Fruit fly (Drosophila melanogaster) whole organism, embryonic: ENCODE results near the gene Ugt305A1.

Experiments
- Ada2b ChIP-seq: fragments of 200-800 bp; sonication (Bioruptor generic); IDR thresholded peaks from 2 replicates; pipeline ENCODE4 v1.3.6; 2022; ENCODE audit warnings: missing biosample characterization, missing genetic modification characterization
- CG10462 ChIP-seq: fragments of 200-800 bp; sonication (Bioruptor generic); optimal IDR thresholded peaks from 2 replicates; lab custom pipeline; 2016; ENCODE audit warnings: missing biosample characterization, missing genetic modification characterization
- CG10979 ChIP-seq: fragments of 200-800 bp; sonication (Bioruptor generic); optimal IDR thresholded peaks from 2 replicates; lab custom pipeline; 2018; ENCODE audit warnings: missing biosample characterization, mild to moderate bottlenecking, missing genetic modification characterization, moderate library complexity
- CG12155 ChIP-seq: fragments of 200-800 bp; sonication (Bioruptor generic); optimal IDR thresholded peaks from 3 replicates; lab custom pipeline; 2016; ENCODE audit warnings: missing biosample characterization, missing genetic modification characterization
- CG13287 ChIP-seq: fragments of 200-800 bp; sonication (Bioruptor generic); IDR thresholded peaks from 2 replicates; pipeline ENCODE4 v1.3.6; 2022; ENCODE audit warnings: missing biosample characterization, missing genetic modification characterization; ENCODE audit not compliant: partially characterized antibody
- CG14441 ChIP-seq: fragments of 200-800 bp; sonication (Bioruptor generic); IDR thresholded peaks from 2 replicates; pipeline ENCODE4 v1.3.6; 2022; ENCODE audit warnings: missing biosample characterization, missing genetic modification characterization
- CG15269 ChIP-seq: fragments of 200-800 bp; sonication (Bioruptor generic); optimal IDR thresholded peaks from 2 replicates; lab custom pipeline; 2018; ENCODE audit warnings: missing biosample characterization, mild to moderate bottlenecking, missing genetic modification characterization, moderate library complexity
- CG15601 ChIP-seq: fragments of 200-800 bp; sonication (Bioruptor generic); optimal IDR thresholded peaks from 3 replicates; lab custom pipeline; 2019; ENCODE audit warnings: missing biosample characterization, mild to moderate bottlenecking, missing genetic modification characterization, moderate library complexity
- CG1792 ChIP-seq: fragments of 200-800 bp; sonication (Bioruptor generic); optimal IDR thresholded peaks from 2 replicates; lab custom pipeline; 2016; ENCODE audit warnings: missing biosample characterization, missing genetic modification characterization
- CG18619 ChIP-seq: fragments of 200-800 bp; sonication (Bioruptor generic); optimal IDR thresholded peaks from 3 replicates; lab custom pipeline; 2017; ENCODE audit warnings: missing biosample characterization, mild to moderate bottlenecking, missing genetic modification characterization
- CG31224 ChIP-seq: fragments of 200-800 bp; sonication (Bioruptor generic); IDR thresholded peaks from 2 replicates; pipeline ENCODE4 v1.3.6; 2022; ENCODE audit warnings: missing biosample characterization, missing genetic modification characterization
- CG6683 ChIP-seq: fragments of 200-800 bp; sonication (Bioruptor generic); optimal IDR thresholded peaks from 2 replicates; lab custom pipeline; 2017; ENCODE audit warnings: missing biosample characterization, mild to moderate bottlenecking, missing genetic modification characterization, missing genetic modification reagents
- CG6813 ChIP-seq: fragments of 200-800 bp; sonication (Bioruptor generic); optimal IDR thresholded peaks from 2 replicates; lab custom pipeline; 2017; ENCODE audit warnings: missing biosample characterization, missing genetic modification characterization, mild to moderate bottlenecking, moderate library complexity, missing genetic modification reagents
- CG7271 ChIP-seq: fragments of 200-800 bp; sonication (Bioruptor generic); optimal IDR thresholded peaks from 2 replicates; lab custom pipeline; 2018; ENCODE audit warnings: missing biosample characterization, mild to moderate bottlenecking, missing genetic modification characterization, moderate library complexity
- CG8478 ChIP-seq: fragments of >200 bp; optimal IDR thresholded peaks from 2 replicates; lab custom pipeline; 2018
- CG9727 ChIP-seq: fragments of 200-800 bp; sonication (Bioruptor generic); optimal IDR thresholded peaks from 3 replicates; lab custom pipeline; 2017; ENCODE audit warnings: missing biosample characterization, mild to moderate bottlenecking, missing genetic modification characterization
- Camta ChIP-seq: fragments of 200-800 bp; sonication (Bioruptor generic); optimal IDR thresholded peaks from 2 replicates; lab custom pipeline; 2016; ENCODE audit warnings: missing biosample characterization, missing genetic modification characterization
- Dll ChIP-seq: fragments of 200-800 bp; sonication (Bioruptor generic); IDR thresholded peaks from 4 replicates; pipeline ENCODE4 v1.3.6; 2022; ENCODE audit warnings: missing biosample characterization, missing genetic modification characterization; ENCODE audit not compliant: partially characterized antibody
- Dp ChIP-seq: fragments of 200-800 bp; sonication (Bioruptor generic); optimal IDR thresholded peaks from 2 replicates; lab custom pipeline; 2018; ENCODE audit warnings: missing biosample characterization, mild to moderate bottlenecking, missing genetic modification characterization, moderate library complexity
- Fer1 ChIP-seq: fragments of 200-800 bp; sonication (Bioruptor generic); optimal IDR thresholded peaks from 2 replicates; lab custom pipeline; 2017; ENCODE audit warnings: missing biosample characterization, mild to moderate bottlenecking, missing genetic modification characterization
- Gsc ChIP-seq: fragments of 200-800 bp; sonication (Bioruptor generic); IDR thresholded peaks from 2 replicates; pipeline ENCODE4 v1.3.6; 2022; ENCODE audit warnings: missing biosample characterization, missing genetic modification characterization
- HLH54F ChIP-seq: fragments of 200-800 bp; sonication (Bioruptor generic); optimal IDR thresholded peaks from 3 replicates; lab custom pipeline; 2016; ENCODE audit warnings: missing biosample characterization, missing genetic modification characterization
- NC2β ChIP-seq: fragments of 200-800 bp; sonication (Bioruptor generic); optimal IDR thresholded peaks from 2 replicates; lab custom pipeline; 2016; ENCODE audit warnings: missing biosample characterization, missing genetic modification characterization
- Ptx1 ChIP-seq: fragments of 200-800 bp; sonication (Bioruptor generic); IDR thresholded peaks from 2 replicates; pipeline ENCODE4 v1.3.6; 2022; ENCODE audit warnings: missing biosample characterization, missing genetic modification characterization
- Tbp ChIP-seq: fragments of >200 bp; optimal IDR thresholded peaks from 2 replicates; lab custom pipeline; 2018; ENCODE audit warnings: missing biosample characterization, missing genetic modification characterization
- ap ChIP-seq: fragments of 200-800 bp; sonication (Bioruptor generic); IDR thresholded peaks from 2 replicates; pipeline ENCODE4 v1.3.6; 2022; ENCODE audit warnings: missing biosample characterization, missing genetic modification characterization
- ara ChIP-seq: fragments of 200-800 bp; sonication (Bioruptor generic); IDR thresholded peaks from 2 replicates; pipeline ENCODE4 v1.3.6; 2022; ENCODE audit warnings: missing biosample characterization, missing genetic modification characterization
- chif ChIP-seq, 2 experiments: fragments of 200-800 bp; sonication (Bioruptor generic); optimal IDR thresholded peaks; 3 replicates each; lab custom pipeline; 2016; ENCODE audit warnings: missing biosample characterization in 2 of 2, missing genetic modification characterization in 2 of 2
- chm ChIP-seq: fragments of 200-800 bp; sonication (Bioruptor generic); IDR thresholded peaks from 2 replicates; pipeline ENCODE4 v1.3.6; 2022; ENCODE audit warnings: missing biosample characterization, missing genetic modification characterization
- dimm ChIP-seq: fragments of 200-800 bp; sonication (Bioruptor generic); IDR thresholded peaks from 2 replicates; pipeline ENCODE4 v1.3.6; 2022; ENCODE audit warnings: missing biosample characterization, missing genetic modification characterization
- dmrt11E ChIP-seq: fragments of 200-800 bp; sonication (Bioruptor generic); optimal IDR thresholded peaks from 3 replicates; lab custom pipeline; 2018; ENCODE audit warnings: missing biosample characterization, mild to moderate bottlenecking, missing genetic modification characterization, moderate library complexity
- dpn ChIP-seq, 2 experiments: fragments of 200-800 bp; sonication (Bioruptor generic); optimal IDR thresholded peaks; 3 replicates each; lab custom pipeline; 2016; ENCODE audit warnings: missing biosample characterization in 2 of 2, missing genetic modification characterization in 2 of 2
- ems ChIP-seq: fragments of 200-800 bp; sonication (Bioruptor generic); optimal IDR thresholded peaks from 3 replicates; lab custom pipeline; 2016; ENCODE audit warnings: missing biosample characterization, missing genetic modification characterization
- eve ChIP-seq, 2 experiments: fragments of >200 bp; optimal IDR thresholded peaks; 2 replicates each; lab custom pipeline; 2017; ENCODE audit warnings: missing biosample characterization in 2 of 2, missing genetic modification characterization in 2 of 2
- ewg ChIP-seq: fragments of 200-800 bp; sonication (Bioruptor generic); optimal IDR thresholded peaks from 3 replicates; lab custom pipeline; 2017; ENCODE audit warnings: mild to moderate bottlenecking, missing biosample characterization, missing genetic modification reagents, missing genetic modification characterization
- fd102C ChIP-seq: fragments of 200-800 bp; sonication (Bioruptor generic); optimal IDR thresholded peaks from 2 replicates; lab custom pipeline; 2018; ENCODE audit warnings: missing biosample characterization, mild to moderate bottlenecking, missing genetic modification characterization, moderate library complexity
- gcm2 ChIP-seq: fragments of 200-800 bp; sonication (Bioruptor generic); optimal IDR thresholded peaks from 2 replicates; lab custom pipeline; 2016; ENCODE audit warnings: missing biosample characterization, missing genetic modification characterization
- gro ChIP-seq: fragments of 200-800 bp; sonication (Bioruptor generic); optimal IDR thresholded peaks from 2 replicates; lab custom pipeline; 2016; ENCODE audit warnings: missing biosample characterization, missing genetic modification characterization
- her ChIP-seq: fragments of 200-800 bp; sonication (Bioruptor generic); optimal IDR thresholded peaks from 2 replicates; lab custom pipeline; 2016; ENCODE audit warnings: missing biosample characterization, missing genetic modification characterization
- jing ChIP-seq: fragments of 200-800 bp; sonication (Bioruptor generic); optimal IDR thresholded peaks from 2 replicates; lab custom pipeline; 2018; ENCODE audit warnings: missing biosample characterization, mild to moderate bottlenecking, missing genetic modification characterization
- ken ChIP-seq: fragments of 200-800 bp; sonication (Bioruptor generic); IDR thresholded peaks from 3 replicates; pipeline ENCODE4 v1.3.6; 2022; ENCODE audit warnings: missing biosample characterization, missing genetic modification characterization
- kni ChIP-seq: fragments of 200-800 bp; sonication (Bioruptor generic); optimal IDR thresholded peaks from 3 replicates; lab custom pipeline; 2017; ENCODE audit warnings: mild to moderate bottlenecking, missing biosample characterization, missing genetic modification reagents, missing genetic modification characterization
- lmd ChIP-seq: fragments of 200-800 bp; sonication (Bioruptor generic); IDR thresholded peaks from 2 replicates; pipeline ENCODE4 v1.3.6; 2022; ENCODE audit warnings: missing biosample characterization, missing genetic modification characterization
- org-1 ChIP-seq: fragments of 200-800 bp; sonication (Bioruptor generic); optimal IDR thresholded peaks from 2 replicates; lab custom pipeline; 2017; ENCODE audit warnings: missing biosample characterization, missing genetic modification characterization
- otp ChIP-seq: fragments of 200-800 bp; sonication (Bioruptor generic); IDR thresholded peaks from 3 replicates; pipeline ENCODE4, ENCODE4 v1.3.6; 2022; ENCODE audit warnings: missing biosample characterization, missing genetic modification characterization
- sim ChIP-seq: fragments of 200-800 bp; sonication (Bioruptor generic); IDR thresholded peaks from 2 replicates; pipeline ENCODE4 v1.3.6; 2022; ENCODE audit warnings: missing biosample characterization, missing genetic modification characterization
- sob ChIP-seq: fragments of 200-800 bp; sonication (Bioruptor generic); IDR thresholded peaks from 2 replicates; pipeline ENCODE4 v1.3.6; 2022; ENCODE audit warnings: missing biosample characterization, missing genetic modification characterization
- tap ChIP-seq: fragments of 200-800 bp; optimal IDR thresholded peaks from 3 replicates; lab custom pipeline; 2019; ENCODE audit warnings: missing biosample characterization, mild to moderate bottlenecking, missing genetic modification characterization, moderate library complexity
- trem ChIP-seq: fragments of 200-800 bp; optimal IDR thresholded peaks from 3 replicates; lab custom pipeline; 2019; ENCODE audit warnings: missing biosample characterization, mild to moderate bottlenecking, missing genetic modification characterization, moderate library complexity
- vnd ChIP-seq: fragments of 200-800 bp; sonication (Bioruptor generic); IDR thresholded peaks from 3 replicates; pipeline ENCODE4 v1.3.6; 2022; ENCODE audit warnings: missing biosample characterization, missing genetic modification characterization; ENCODE audit not compliant: partially characterized antibody

Ugt305A1 gene

DNA sequence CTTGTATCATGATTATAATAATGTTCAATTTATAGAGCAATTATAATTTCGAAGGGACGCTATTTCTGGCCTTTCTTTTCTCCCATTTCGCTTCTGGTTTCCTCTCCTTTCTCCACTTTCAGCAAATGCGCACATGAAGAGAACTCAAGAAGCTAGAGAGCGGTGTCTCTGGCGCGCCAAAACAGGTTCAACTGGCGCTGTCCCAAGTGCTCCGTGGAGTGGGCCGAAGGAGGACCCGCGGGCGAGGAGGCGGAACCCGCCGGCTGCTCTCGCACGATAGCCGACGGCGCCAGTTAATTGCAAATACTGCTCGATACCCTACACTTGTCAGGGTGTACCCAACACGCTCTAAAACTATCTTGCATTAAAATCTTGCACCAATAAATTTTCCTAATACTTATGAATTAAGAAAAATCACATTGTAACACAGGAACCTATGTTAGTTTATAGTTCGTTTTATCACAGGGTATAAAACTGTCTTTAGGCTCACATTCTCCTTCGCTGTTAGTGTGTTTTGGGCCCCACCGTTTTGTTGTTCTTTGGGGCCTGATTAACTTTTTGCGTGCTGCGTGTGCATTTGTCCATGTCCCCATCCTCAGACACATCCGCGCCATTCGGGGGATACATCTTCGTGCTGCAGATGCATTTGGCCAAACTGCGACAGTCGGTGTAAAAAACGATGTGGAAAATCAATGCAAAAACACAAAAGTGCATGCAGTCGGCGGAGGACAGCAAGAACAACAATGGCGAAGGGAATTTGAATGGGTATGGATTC is 10.8 kb downstream of the Ugt305A1 start (continued):
- peak; percentile 70 for TF ChIP-seq CG6813 (GFP tag; lab: Kevin White, UChicago)
- TF ChIP-seq CG12155 (GFP tag; lab: Kevin White, UChicago) = peak; percentile 80
- TF ChIP-seq otp (GFP tag; lab: Robert Waterston, UW) = peak; percentile 93
- peak; percentile 83 to 89 for TF ChIP-seq dpn (GFP tag; optimal IDR thresholded peaks at IDR 0.05; lab: Kevin White, UChicago)
- peak; percentile 90 for TF ChIP-seq CG14441 (GFP tag; lab: Robert Waterston, UW)
- peak; percentile 64 for TF ChIP-seq CG15601
- peak; percentile 47 for TF ChIP-seq ems (GFP tag; lab: Kevin White, UChicago)
- peak; percentile 84 for TF ChIP-seq CG9727 (GFP tag; lab: Kevin White, UChicago)
- TF ChIP-seq her (GFP tag; lab: Kevin White, UChicago) = peak; percentile 88
- no peak for TF ChIP-seq vnd (GFP tag; lab: Robert Waterston, UW)
- TF ChIP-seq Ada2b (GFP tag; lab: Robert Waterston, UW) = peak; percentile 95
- peak; percentile 88 for TF ChIP-seq ara (GFP tag; lab: Robert Waterston, UW)
- TF ChIP-seq CG6683 (GFP tag; lab: Kevin White, UChicago) = peak; percentile 6
- TF ChIP-seq dimm (GFP tag; lab: Robert Waterston, UW) = peak; percentile 86
- peak; percentile 84 for TF ChIP-seq jing (GFP tag; lab: Kevin White, UChicago)
- TF ChIP-seq CG10462 = peak; percentile 36
- TF ChIP-seq HLH54F (GFP tag; lab: Kevin White, UChicago) = peak; percentile 87
- peak; percentile 94 for TF ChIP-seq ken
- peak; percentile 74 for TF ChIP-seq gcm2 (GFP tag; lab: Kevin White, UChicago)
- TF ChIP-seq NC2β (GFP tag; lab: Kevin White, UChicago) = peak; percentile 77
- peak; percentile 75 for TF ChIP-seq Gsc
- TF ChIP-seq trem (tag; lab: Kevin White, UChicago) = peak; percentile 13
- TF ChIP-seq ewg = peak; percentile 76
- peak; percentile 90 for TF ChIP-seq gro (GFP tag; lab: Kevin White, UChicago)
- TF ChIP-seq Tbp = no peak
- peak; percentile 72; the same call in 1 of the 2 replicates for TF ChIP-seq sim (GFP tag; lab: Robert Waterston, UW)
- TF ChIP-seq org-1 (GFP tag; lab: Kevin White, UChicago) = peak; percentile 63
- TF ChIP-seq CG13287 = no peak
- peak in 1 of 2 experiments; percentile 36 for TF ChIP-seq eve (GFP tag; optimal IDR thresholded peaks at IDR 0.05; lab: Kevin White, UChicago)
- peak; percentile 90 to 91 for TF ChIP-seq chif (GFP tag; optimal IDR thresholded peaks at IDR 0.05; lab: Kevin White, UChicago)
- peak; percentile 9 for TF ChIP-seq fd102C (GFP tag; lab: Kevin White, UChicago)
- no peak for TF ChIP-seq CG8478 (lab: Kevin White, UChicago)
- peak; percentile 93 for TF ChIP-seq sob (GFP tag; lab: Robert Waterston, UW)
- peak; percentile 66 for TF ChIP-seq Camta (GFP tag; lab: Kevin White, UChicago)
- peak; percentile 85 for TF ChIP-seq tap (tag; lab: Kevin White, UChicago)
- TF ChIP-seq lmd = peak; percentile 95
- peak; percentile 80 for TF ChIP-seq CG18619 (GFP tag; lab: Kevin White, UChicago)
- TF ChIP-seq CG7271 (tag; lab: Kevin White, UChicago) = peak; percentile 30
- peak; percentile 39 for TF ChIP-seq dmrt11E (tag; lab: Kevin White, UChicago)
- TF ChIP-seq CG31224 (GFP tag; lab: Robert Waterston, UW) = peak; percentile 74
- TF ChIP-seq Ptx1 (GFP tag; lab: Robert Waterston, UW) = peak; percentile 95
- peak; percentile 86 for TF ChIP-seq CG1792 (GFP tag; lab: Kevin White, UChicago)
- TF ChIP-seq chm (GFP tag; lab: Robert Waterston, UW) = no peak
- peak; percentile 92 for TF ChIP-seq CG15269 (tag; lab: Kevin White, UChicago)
- no peak for TF ChIP-seq Dll (GFP tag; lab: Robert Waterston, UW)
- peak; percentile 93 for TF ChIP-seq ap (GFP tag; lab: Robert Waterston, UW)
- no peak for TF ChIP-seq Dp (GFP tag; lab: Kevin White, UChicago)
- TF ChIP-seq Fer1 (GFP tag; lab: Kevin White, UChicago) = peak; percentile 83
- peak; percentile 70 for TF ChIP-seq CG10979 (tag; lab: Kevin White, UChicago)
- TF ChIP-seq kni (GFP tag; lab: Kevin White, UChicago) = no peak
